Fruit fly (Drosophila melanogaster): ENCODE data around the gene Sf3b6.

The Sf3b6 gene

DNA sequence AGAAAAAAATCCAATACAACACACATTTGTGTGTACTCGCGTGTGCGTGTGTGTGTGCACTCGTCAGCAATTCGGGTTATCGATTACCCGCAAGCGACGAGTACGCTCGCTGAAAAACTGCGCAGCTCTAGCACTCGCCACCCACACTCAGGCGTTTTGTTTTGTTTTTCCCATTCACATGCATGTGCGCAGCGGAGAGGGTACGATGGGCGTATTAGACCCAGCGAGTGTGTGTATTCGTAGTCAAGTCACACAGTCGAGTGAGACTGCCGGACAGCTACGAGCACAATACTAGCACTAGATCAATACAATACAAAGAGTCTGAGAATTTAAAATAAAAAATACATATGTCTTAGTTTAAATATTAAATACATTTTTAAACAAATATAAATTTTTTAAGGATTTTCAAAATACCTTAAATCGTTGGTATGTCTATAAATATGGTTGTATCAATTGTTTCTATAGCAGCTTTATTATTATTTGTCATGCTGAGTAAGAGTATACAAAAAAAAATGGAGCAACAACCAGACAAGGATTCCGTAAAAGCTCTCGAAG lies 8.0 kb downstream of the Sf3b6 start, which contains the start of the genes D19B and CG43293 (continued):
- TF ChIP-seq net (GFP tag; optimal IDR thresholded peaks at IDR 0.05): peak; percentile 93
- TF ChIP-seq CG1621 (tag; optimal IDR thresholded peaks at IDR 0.05): peak; percentile 86
- peak; percentile 83 for TF ChIP-seq CG34406 (GFP tag; optimal IDR thresholded peaks at IDR 0.05)
- peak; percentile 88 for TF ChIP-seq CG10631 (GFP tag; optimal IDR thresholded peaks at IDR 0.05)
- peak; percentile 93 for TF ChIP-seq Hr4 (GFP tag; optimal IDR thresholded peaks at IDR 0.05)
- peak; percentile 83 for TF ChIP-seq Smox (GFP tag; optimal IDR thresholded peaks at IDR 0.05)
- peak; percentile 87 for TF ChIP-seq CG31627 (GFP tag; optimal IDR thresholded peaks at IDR 0.05)
- no peak for TF ChIP-seq Blimp-1 (GFP tag; optimal IDR thresholded peaks at IDR 0.05)
- peak; percentile 91 for TF ChIP-seq CG6163 (GFP tag; IDR thresholded peaks at IDR 0.05)
- peak; percentile 91 for TF ChIP-seq CG15336 (GFP tag; IDR thresholded peaks at IDR 0.05)
- TF ChIP-seq fkh (GFP tag; optimal IDR thresholded peaks at IDR 0.05): peak; percentile 89
- peak; percentile 72 for TF ChIP-seq Sox15 (GFP tag; optimal IDR thresholded peaks at IDR 0.05)
- peak; percentile 85 for TF ChIP-seq dac (GFP tag; optimal IDR thresholded peaks at IDR 0.05)
- TF ChIP-seq esn (GFP tag; optimal IDR thresholded peaks at IDR 0.05): peak; percentile 90
- peak; percentile 93 for TF ChIP-seq CG3919 (GFP tag; optimal IDR thresholded peaks at IDR 0.05)
- TF ChIP-seq Eip78C (GFP tag): peak; percentile 96
- TF ChIP-seq Lpt (GFP tag; optimal IDR thresholded peaks at IDR 0.05): peak; percentile 85
- TF ChIP-seq Hr39 (GFP tag; optimal IDR thresholded peaks at IDR 0.05): peak; percentile 85

DNA sequence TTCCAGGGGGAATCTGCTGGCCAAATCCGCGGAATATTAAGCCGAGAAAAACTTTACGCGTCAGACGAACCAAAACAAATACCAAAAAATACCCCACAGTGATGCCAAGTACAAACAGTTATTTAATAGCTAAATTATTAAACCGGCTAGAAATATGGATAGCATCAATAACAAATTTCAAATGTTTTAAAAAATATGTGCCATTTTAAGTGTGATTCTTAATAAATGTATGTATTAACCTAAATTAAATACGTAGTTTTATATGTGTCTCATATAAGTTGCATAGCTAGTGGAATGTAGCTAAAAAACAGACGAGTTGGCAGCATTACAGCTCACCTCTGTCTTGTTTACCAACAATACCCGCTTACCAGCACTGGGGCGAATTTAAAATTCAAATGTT lies 11.2 kb downstream of the Sf3b6 start, which contains the start of gene CG10274:
Gene CG10274, minus strand, starts transcription at position 54 of the 400 bp plus-strand sequence.
- TF ChIP-seq fkh (GFP tag; optimal IDR thresholded peaks at IDR 0.05) (peak; percentile 98), CG8319 (GFP tag; optimal IDR thresholded peaks at IDR 0.05) (peak; percentile 52), CG11902 (GFP tag; optimal IDR thresholded peaks at IDR 0.05) (peak; percentile 63), CG32006 (GFP tag; optimal IDR thresholded peaks at IDR 0.05) (no peak), Ets96B (tag; optimal IDR thresholded peaks at IDR 0.05) (peak; percentile 64), vri (GFP tag; optimal IDR thresholded peaks at IDR 0.05) (no peak), Ets21C (GFP tag; optimal IDR thresholded peaks at IDR 0.05) (no peak), CG6792 (GFP tag; optimal IDR thresholded peaks at IDR 0.05) (peak; percentile 46), Hr4 (GFP tag; optimal IDR thresholded peaks at IDR 0.05) (no peak), eg (GFP tag; IDR thresholded peaks at IDR 0.05) (peak; percentile 36; the same call in 1 of the 3 replicates), CG3032 (tag; optimal IDR thresholded peaks at IDR 0.05) (peak; percentile 78), CG31627 (GFP tag; optimal IDR thresholded peaks at IDR 0.05) (peak; percentile 82), Hr39 (GFP tag; optimal IDR thresholded peaks at IDR 0.05) (peak; percentile 82), cyc (GFP tag; optimal IDR thresholded peaks at IDR 0.05) (peak; percentile 71), Gug (GFP tag; IDR thresholded peaks at IDR 0.05) (peak; percentile 43; the same call in 1 of the 2 replicates), fd59A (GFP tag; optimal IDR thresholded peaks at IDR 0.05) (peak; percentile 34), Sox15 (GFP tag; optimal IDR thresholded peaks at IDR 0.05) (peak; percentile 74), esn (GFP tag; optimal IDR thresholded peaks at IDR 0.05) (peak; percentile 79), salr (GFP tag; optimal IDR thresholded peaks at IDR 0.05) (peak in 1 of 2 experiments; percentile 22), dsx (GFP tag; optimal IDR thresholded peaks at IDR 0.05; ENCODE audit: poor library complexity, severe bottlenecking) (no peak), CG6163 (GFP tag; IDR thresholded peaks at IDR 0.05) (peak; percentile 42; the same call in 2 of the 3 replicates), CG1621 (tag; optimal IDR thresholded peaks at IDR 0.05) (peak; percentile 33), lz (GFP tag; optimal IDR thresholded peaks at IDR 0.05) (peak; percentile 77), CG7368 (GFP tag; optimal IDR thresholded peaks at IDR 0.05) (no peak), CG4318 (GFP tag; optimal IDR thresholded peaks at IDR 0.05) (no peak)

DNA sequence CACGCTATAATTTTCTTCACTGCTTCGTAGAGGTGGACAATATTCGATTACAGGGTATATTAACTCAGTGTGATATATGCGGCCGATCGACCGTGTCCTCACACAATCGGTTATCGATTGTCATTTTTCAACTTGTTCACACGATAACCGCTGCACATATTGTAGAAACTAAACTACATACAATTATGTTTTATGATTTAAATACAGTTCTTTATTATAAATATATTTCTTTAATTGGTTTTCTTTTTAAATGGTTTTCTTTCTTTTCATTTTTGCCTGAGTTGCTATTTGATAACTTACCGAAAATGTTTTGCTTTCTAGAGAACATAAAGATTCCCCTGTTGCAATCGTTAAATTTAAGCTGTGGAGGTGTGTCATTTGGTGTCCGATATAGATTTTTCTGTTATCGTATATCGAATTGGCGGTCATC lies 19.1 kb downstream of the Sf3b6 start, which contains the start of the genes fmt and CG7376:
Gene fmt, minus strand, starts transcription at position 55 of the 430 bp plus-strand sequence.
Gene CG7376, plus strand, starts transcription at position 423 of the 430 bp plus-strand sequence.
- TF ChIP-seq spab (GFP tag; optimal IDR thresholded peaks at IDR 0.05) (no peak), CG3032 (tag; optimal IDR thresholded peaks at IDR 0.05) (peak; percentile 57), acj6 (GFP tag; optimal IDR thresholded peaks at IDR 0.05) (no peak), Hr4 (GFP tag; optimal IDR thresholded peaks at IDR 0.05) (no peak), lz (GFP tag; optimal IDR thresholded peaks at IDR 0.05) (no peak), Gug (GFP tag; IDR thresholded peaks at IDR 0.05) (peak; percentile 14; the same call in 1 of the 2 replicates), Sox15 (GFP tag; optimal IDR thresholded peaks at IDR 0.05) (peak; percentile 18), Ets21C (GFP tag; optimal IDR thresholded peaks at IDR 0.05) (no peak), esn (GFP tag; optimal IDR thresholded peaks at IDR 0.05) (peak; percentile 53), fkh (GFP tag; optimal IDR thresholded peaks at IDR 0.05) (no peak), cyc (GFP tag; optimal IDR thresholded peaks at IDR 0.05) (no peak), CG7368 (GFP tag; optimal IDR thresholded peaks at IDR 0.05) (no peak), CG6276 (GFP tag; optimal IDR thresholded peaks at IDR 0.05) (no peak)
